Worm (Caenorhabditis elegans): ENCODE data around the gene srz-37.
A peak's percentile ranks its signal among the peaks of the same experiment; 100 is the strongest.

Gene srz-37

DNA sequence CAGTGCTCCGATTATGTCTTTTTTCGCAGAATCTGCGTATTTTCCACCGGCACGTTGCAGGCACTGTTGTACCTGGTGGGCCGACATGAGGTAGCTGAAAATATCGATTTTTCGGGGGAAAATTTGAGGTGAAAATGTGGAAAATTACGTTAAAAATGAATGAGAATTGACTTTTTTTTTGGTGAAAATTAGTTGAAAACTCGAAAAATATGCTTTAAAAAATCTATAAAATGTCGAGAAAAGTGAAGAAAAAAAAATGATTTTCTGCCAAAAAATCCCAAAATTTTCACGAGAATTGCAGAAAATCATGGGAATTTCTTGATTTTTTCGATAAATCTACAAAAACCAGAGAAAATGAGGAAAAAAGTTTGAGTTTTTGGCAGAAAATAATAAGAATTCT is 32.8 kb upstream of the srz-37 start, which contains the start of gene tsg-101:
Gene tsg-101 (minus strand): TSS at position 101 of the 400 bp plus-strand sequence.
- no peak for TF ChIP-seq cnd-1 (tag; optimal IDR thresholded peaks at IDR 0.05)
- no peak for TF ChIP-seq unc-120 (tag; optimal IDR thresholded peaks at IDR 0.05; ENCODE audit: poor library complexity, severe bottlenecking)
- no peak for TF ChIP-seq lin-32 (GFP tag; optimal IDR thresholded peaks at IDR 0.05)
- no peak for TF ChIP-seq mls-2 (tag; optimal IDR thresholded peaks at IDR 0.05)

DNA sequence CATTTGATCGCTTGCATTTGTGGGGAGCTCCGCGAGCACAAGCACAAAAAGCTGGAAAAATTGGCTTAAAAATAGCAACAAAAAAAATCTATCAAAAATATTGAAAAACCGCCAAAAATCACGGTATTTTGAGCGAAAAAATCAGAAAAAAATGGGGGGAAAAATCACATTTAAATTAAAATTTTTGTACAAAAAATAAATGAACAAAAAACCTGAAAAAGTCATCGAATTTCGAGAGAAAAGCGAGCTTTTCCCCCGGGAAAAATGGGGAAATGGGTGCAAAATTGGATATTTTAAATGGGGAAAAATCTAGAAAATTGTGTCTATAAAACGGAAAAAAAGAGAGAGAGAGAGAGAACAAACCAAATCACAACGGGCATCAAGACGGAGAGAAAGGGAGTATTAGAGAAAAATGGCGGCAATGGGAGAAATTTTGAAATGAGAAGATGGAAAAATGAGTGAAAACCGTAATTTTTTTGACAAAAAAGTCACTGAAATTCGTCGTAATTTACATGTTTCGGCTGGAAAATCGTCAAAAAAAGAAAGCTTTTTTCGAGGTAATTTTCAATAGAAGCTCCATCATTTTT is 27.9 kb upstream of the srz-37 start, which contains the start of gene ced-10:
Gene ced-10 (minus strand): TSS at position 51 of the 587 bp plus-strand sequence.
- no peak for TF ChIP-seq lsy-2 (tag; optimal IDR thresholded peaks at IDR 0.05)
- TF ChIP-seq blmp-1 (tag; optimal IDR thresholded peaks at IDR 0.05): no peak
- TF ChIP-seq lin-32 (GFP tag; optimal IDR thresholded peaks at IDR 0.05): no peak
- no peak for TF ChIP-seq ham-2 (GFP tag; optimal IDR thresholded peaks at IDR 0.05)
- no peak for TF ChIP-seq ztf-11 (tag; optimal IDR thresholded peaks at IDR 0.05)

DNA sequence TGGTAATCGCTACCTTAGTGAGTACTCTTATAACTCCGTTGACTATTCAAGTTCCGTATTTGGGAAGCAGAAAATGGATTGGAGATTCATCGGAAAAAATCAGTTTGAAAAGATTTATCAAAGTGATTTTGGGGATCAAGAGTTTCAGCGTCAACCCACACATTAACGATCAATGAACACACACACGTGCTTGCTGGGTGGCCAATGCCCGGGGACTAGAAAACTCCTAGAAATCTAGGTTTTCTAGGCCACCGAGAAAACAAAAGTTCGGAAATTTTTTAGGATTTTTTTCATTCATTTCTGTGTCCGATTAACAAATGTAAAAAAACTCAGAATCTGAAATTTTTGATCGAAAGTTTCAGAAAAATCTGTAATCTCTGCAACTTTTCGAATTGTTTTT is 24.3 kb upstream of the srz-37 start:
- TF ChIP-seq unc-120 (tag; optimal IDR thresholded peaks at IDR 0.05; ENCODE audit: poor library complexity, severe bottlenecking) (no peak), nhr-2 (tag; optimal IDR thresholded peaks at IDR 0.05) (no peak), sptf-1 (tag; optimal IDR thresholded peaks at IDR 0.05) (no peak), nhr-76 (tag; optimal IDR thresholded peaks at IDR 0.05) (no peak), flh-1 (GFP tag; optimal IDR thresholded peaks at IDR 0.05) (no peak), lin-32 (GFP tag; optimal IDR thresholded peaks at IDR 0.05) (no peak), ces-1 (GFP tag; optimal IDR thresholded peaks at IDR 0.05) (no peak), nhr-12 (tag; optimal IDR thresholded peaks at IDR 0.05) (no peak), nhr-237 (tag; optimal IDR thresholded peaks at IDR 0.05) (no peak), ceh-39 (tag; optimal IDR thresholded peaks at IDR 0.05) (no peak), hlh-1 (tag; optimal IDR thresholded peaks at IDR 0.05) (no peak), elt-3 (tag; optimal IDR thresholded peaks at IDR 0.05) (no peak), mab-5 (tag; optimal IDR thresholded peaks at IDR 0.05) (no peak), lsy-2 (tag; optimal IDR thresholded peaks at IDR 0.05) (no peak), snpc-4 (tag; optimal IDR thresholded peaks at IDR 0.05) (no peak), elt-1 (tag; optimal IDR thresholded peaks at IDR 0.05; ENCODE audit: borderline replicate concordance, insufficient read depth) (no peak)

ce11 chrIV:3504144-3504543 is 22.5 kb upstream of the srz-37 start, which contains the start of gene srz-83:
TSS of gene srz-83 (plus strand) at chrIV:3504444.
- TF ChIP-seq lin-13 (tag; optimal IDR thresholded peaks at IDR 0.05) (no peak), ces-1 (GFP tag; optimal IDR thresholded peaks at IDR 0.05) (no peak), mep-1 (tag; optimal IDR thresholded peaks at IDR 0.05) (no peak), ceh-83 (GFP tag; optimal IDR thresholded peaks at IDR 0.05) (no peak), pha-4 (tag; optimal IDR thresholded peaks at IDR 0.05) (no peak), unc-62 (GFP tag; optimal IDR thresholded peaks at IDR 0.05) (no peak), ztf-11 (tag; optimal IDR thresholded peaks at IDR 0.05) (no peak), unc-120 (tag; optimal IDR thresholded peaks at IDR 0.05; ENCODE audit: poor library complexity, severe bottlenecking) (no peak), unc-39 (tag; optimal IDR thresholded peaks at IDR 0.05) (no peak)

DNA sequence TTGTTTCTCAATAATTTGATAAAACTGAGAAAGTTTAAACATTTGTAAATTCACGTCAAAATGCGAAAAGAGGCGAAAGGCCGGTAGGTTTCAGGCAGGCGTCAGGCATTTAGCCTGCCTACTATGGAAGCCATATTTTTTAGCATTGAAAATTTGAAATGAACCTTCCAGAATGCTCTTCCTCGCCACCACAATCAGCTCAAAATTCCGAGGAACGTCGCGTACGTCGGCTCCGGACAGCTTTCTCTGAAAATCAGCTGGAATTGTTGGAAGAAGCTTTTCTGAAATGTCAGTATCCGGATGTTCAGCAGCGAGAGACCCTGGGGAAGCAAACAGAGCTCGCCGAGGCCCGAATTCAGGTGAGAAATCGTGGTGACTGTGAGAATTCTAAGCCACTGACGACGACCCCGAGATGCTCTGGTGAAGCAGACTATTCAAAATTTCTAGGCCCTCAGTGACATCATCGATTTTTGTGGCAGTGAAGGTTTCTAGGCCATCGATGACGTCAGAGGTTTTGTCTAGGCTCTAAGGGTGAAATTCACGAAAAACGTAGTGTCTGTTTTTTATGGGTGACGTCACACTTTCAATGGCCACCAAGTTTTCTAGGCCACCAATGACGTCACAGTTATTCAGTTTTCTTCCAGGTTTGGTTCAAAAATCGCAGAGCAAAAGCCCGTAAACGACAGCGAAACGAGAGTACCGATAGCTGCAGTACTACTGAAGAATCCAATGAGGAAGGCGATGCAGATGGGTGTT is 20.5 kb upstream of the srz-37 start:
- no peak for TF ChIP-seq lin-13 (tag; optimal IDR thresholded peaks at IDR 0.05)
- TF ChIP-seq zip-8 (tag; optimal IDR thresholded peaks at IDR 0.05): peak; percentile 98

DNA sequence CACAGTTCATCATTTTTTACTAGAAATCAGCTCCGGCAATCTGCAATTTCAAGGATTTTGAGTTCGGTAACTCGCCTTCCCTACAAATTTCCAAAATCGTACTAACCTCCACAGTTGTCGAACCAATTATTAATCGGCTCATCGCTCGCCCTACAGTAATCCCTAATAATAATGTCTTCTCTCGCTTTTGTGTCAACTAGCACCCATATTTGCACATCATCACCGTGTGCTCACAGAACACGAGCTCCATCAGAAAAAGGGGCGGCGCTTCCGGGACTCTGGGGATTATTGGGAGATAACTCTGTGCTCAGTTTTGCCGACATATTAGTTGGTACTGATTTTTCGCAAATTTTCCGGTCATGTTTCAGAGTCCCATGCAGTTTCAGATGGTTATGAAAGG is 16.2 kb upstream of the srz-37 start, which contains the start of gene ceh-53:
Gene ceh-53 (plus strand): TSS at position 301 of the 400 bp plus-strand sequence.
- TF ChIP-seq M03D4.4 (tag; optimal IDR thresholded peaks at IDR 0.05): no peak
- no peak for TF ChIP-seq nhr-12 (tag; optimal IDR thresholded peaks at IDR 0.05)
- no peak for TF ChIP-seq sptf-1 (tag; optimal IDR thresholded peaks at IDR 0.05)
- no peak for TF ChIP-seq bed-3 (GFP tag; optimal IDR thresholded peaks at IDR 0.05)
- TF ChIP-seq elt-1 (tag; optimal IDR thresholded peaks at IDR 0.05; ENCODE audit: borderline replicate concordance, insufficient read depth): no peak
- TF ChIP-seq ceh-43 (GFP tag; optimal IDR thresholded peaks at IDR 0.05): no peak
- TF ChIP-seq nhr-76 (tag; optimal IDR thresholded peaks at IDR 0.05): no peak
